Worm (Caenorhabditis elegans): Measurements from ENCODE around the gene C36E8.6.

Gene C36E8.6

ce11 chrIII:4019801-4020200 lies 31.9 kb downstream of the C36E8.6 start, which contains the start of gene snpc-3.4 (continued):
- no peak for TF ChIP-seq ztf-11 (tag; optimal IDR thresholded peaks at IDR 0.05)
- TF ChIP-seq hlh-30 (tag; optimal IDR thresholded peaks at IDR 0.05; ENCODE audit: insufficient read depth): peak; percentile 60

- TF ChIP-seq dve-1 (tag; optimal IDR thresholded peaks at IDR 0.05; ENCODE audit: insufficient read depth): no peak
- no peak for TF ChIP-seq hif-1 (tag; optimal IDR thresholded peaks at IDR 0.05)
- TF ChIP-seq aha-1 (tag): peak; percentile 62
- no peak for TF ChIP-seq tag-97 (GFP tag; IDR thresholded peaks at IDR 0.05)
- no peak for TF ChIP-seq nhr-42 (GFP tag; IDR thresholded peaks at IDR 0.05)
- no peak for TF ChIP-seq lir-3 (tag; optimal IDR thresholded peaks at IDR 0.05)
- TF ChIP-seq Y75B8A.6 (GFP tag; IDR thresholded peaks at IDR 0.05): no peak
Observed at ce11 chrIII:4021866-4022265, 34.0 kb downstream of the C36E8.6 start, which contains the start of gene tftc-5. tftc-5 (plus strand) TSS chrIII:4022166.

- no peak for TF ChIP-seq lin-29 (GFP tag; IDR thresholded peaks at IDR 0.05)
- no peak for TF ChIP-seq dmd-6 (GFP tag; IDR thresholded peaks at IDR 0.05)
- TF ChIP-seq mxl-2 (GFP tag; conservative IDR thresholded peaks at IDR 0.05): no peak
- no peak for TF ChIP-seq dmd-9 (GFP tag; IDR thresholded peaks at IDR 0.05)
- TF ChIP-seq nhr-42 (GFP tag; IDR thresholded peaks at IDR 0.05): no peak
- TF ChIP-seq nhr-25 (tag; optimal IDR thresholded peaks at IDR 0.05; ENCODE audit: borderline replicate concordance, insufficient read depth): no peak
Observed at ce11 chrIII:4028061-4028460, 40.2 kb downstream of the C36E8.6 start, which contains the start of gene T02C12.5. T02C12.5 (minus strand) TSS chrIII:4028161.

DNA sequence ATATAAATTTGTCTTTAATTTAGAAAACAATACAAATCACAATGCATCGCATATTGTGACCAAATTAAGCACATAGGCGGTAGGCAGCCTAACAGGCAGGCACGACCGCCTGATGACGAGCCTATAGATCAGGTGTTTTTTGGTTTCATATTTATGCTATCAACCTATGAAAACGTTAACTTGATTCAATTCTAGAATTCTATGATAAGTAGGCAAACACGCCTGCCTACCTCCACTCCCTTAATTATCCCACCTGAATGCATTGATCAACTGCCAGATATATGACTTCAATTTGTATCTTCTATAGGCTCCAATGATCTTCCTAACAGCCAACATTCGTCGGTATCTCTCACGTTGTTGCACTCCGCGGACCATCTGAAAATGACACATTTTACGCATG lies 43.0 kb downstream of the C36E8.6 start:
- TF ChIP-seq unc-62 (GFP tag; optimal IDR thresholded peaks at IDR 0.05 in 1 of 2) (peak in 1 of 2 experiments; percentile 79), unc-62 (tag; optimal IDR thresholded peaks at IDR 0.05) (no peak), mep-1 (tag; optimal IDR thresholded peaks at IDR 0.05) (no peak)

DNA sequence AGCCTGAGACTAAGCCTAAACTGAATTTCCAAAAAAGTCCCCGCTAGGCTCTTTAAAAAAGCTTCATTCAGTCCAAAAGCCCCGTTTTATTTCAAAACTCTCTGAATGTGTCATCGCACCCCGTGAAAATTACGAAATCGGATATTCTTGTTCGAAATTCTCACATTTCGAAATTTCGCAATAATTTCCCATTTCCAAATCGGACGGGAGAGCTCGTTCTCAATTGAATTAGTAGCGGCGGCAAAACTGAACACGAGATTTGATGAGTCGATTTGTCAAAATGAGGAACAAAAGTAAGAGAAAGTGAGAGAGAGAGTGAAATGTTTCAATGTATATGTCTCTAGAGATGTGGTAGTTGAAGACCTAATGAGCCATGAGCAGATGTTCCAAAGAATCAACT lies 47.1 kb downstream of the C36E8.6 start:
- TF ChIP-seq ces-1 (GFP tag; optimal IDR thresholded peaks at IDR 0.05) (no peak), lsy-2 (tag; optimal IDR thresholded peaks at IDR 0.05) (peak in 1 of 2 experiments; percentile 23), nhr-28 (tag; optimal IDR thresholded peaks at IDR 0.05) (no peak)

ce11 chrIII:4036740-4037139 lies 48.9 kb downstream of the C36E8.6 start, which contains the start of gene hum-5:
hum-5 (minus strand) TSS chrIII:4036840.
- TF ChIP-seq ceh-62 (tag; optimal IDR thresholded peaks at IDR 0.05): no peak
- TF ChIP-seq aly-2 (tag; optimal IDR thresholded peaks at IDR 0.05): no peak
- no peak for TF ChIP-seq spr-1 (tag; optimal IDR thresholded peaks at IDR 0.05)
- TF ChIP-seq dmd-6 (GFP tag; IDR thresholded peaks at IDR 0.05): no peak
- TF ChIP-seq mdt-29 (GFP tag; IDR thresholded peaks at IDR 0.05): no peak
- TF ChIP-seq tag-97 (GFP tag; IDR thresholded peaks at IDR 0.05): no peak
- no peak for TF ChIP-seq F10B5.3 (tag; optimal IDR thresholded peaks at IDR 0.05)
- no peak for TF ChIP-seq nhr-28 (tag; optimal IDR thresholded peaks at IDR 0.05)
- TF ChIP-seq Y75B8A.6 (GFP tag; IDR thresholded peaks at IDR 0.05): no peak
- TF ChIP-seq tra-1 (GFP tag; IDR thresholded peaks at IDR 0.05): no peak
- no peak for TF ChIP-seq lin-39 (tag; optimal IDR thresholded peaks at IDR 0.05)
- TF ChIP-seq ama-1 (optimal IDR thresholded peaks at IDR 0.05): no peak
- no peak for TF ChIP-seq ceh-28 (tag; optimal IDR thresholded peaks at IDR 0.05)
- TF ChIP-seq nhr-41 (GFP tag; IDR thresholded peaks at IDR 0.05): no peak
- no peak for TF ChIP-seq zfp-3 (GFP tag; conservative IDR thresholded peaks at IDR 0.05)

Measured in whole organism, L4 larva.